Worm (Caenorhabditis elegans) whole organism, dauer: Measurements from ENCODE around the gene far-3.

Source experiments
- unc-62 ChIP-seq: sonication (generic microtip); optimal IDR thresholded peaks from 2 replicates; lab custom pipeline; 2017; ENCODE audit warnings: missing biosample characterization, missing genetic modification reagents, missing genetic modification characterization

Gene far-3

DNA sequence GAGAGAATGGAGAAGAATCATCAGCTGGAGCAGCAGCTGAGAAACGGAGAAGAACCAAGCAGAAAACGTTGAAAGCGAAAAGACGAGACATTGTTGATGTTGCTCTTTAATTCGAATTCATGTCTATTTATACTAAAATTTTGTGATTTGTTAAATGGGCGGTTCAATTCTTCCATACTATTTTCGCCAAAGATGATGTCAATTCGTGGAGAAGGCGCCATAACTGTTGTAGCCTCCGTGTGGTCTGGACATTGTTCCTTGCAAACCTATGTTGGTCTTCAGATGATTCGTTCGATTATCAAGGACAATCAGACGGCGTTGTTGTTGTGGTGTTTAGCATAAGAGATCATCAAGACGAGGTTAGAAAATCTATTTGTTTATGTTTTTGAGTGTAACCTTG lies at the start of gene far-3:
far-3 (minus strand) TSS at position 101 of the 400 bp plus-strand sequence.
- TF ChIP-seq unc-62 (GFP tag; lab: Kevin White, UChicago): no peak

- TF ChIP-seq unc-62 (GFP tag; lab: Kevin White, UChicago): no peak
Observed at ce11 chrV:13046125-13047123, 49.1 kb upstream of the far-3 start.

ce11 chrV:13045017-13045416 lies 47.7 kb upstream of the far-3 start:
- TF ChIP-seq unc-62 (GFP tag; lab: Kevin White, UChicago): no peak

DNA sequence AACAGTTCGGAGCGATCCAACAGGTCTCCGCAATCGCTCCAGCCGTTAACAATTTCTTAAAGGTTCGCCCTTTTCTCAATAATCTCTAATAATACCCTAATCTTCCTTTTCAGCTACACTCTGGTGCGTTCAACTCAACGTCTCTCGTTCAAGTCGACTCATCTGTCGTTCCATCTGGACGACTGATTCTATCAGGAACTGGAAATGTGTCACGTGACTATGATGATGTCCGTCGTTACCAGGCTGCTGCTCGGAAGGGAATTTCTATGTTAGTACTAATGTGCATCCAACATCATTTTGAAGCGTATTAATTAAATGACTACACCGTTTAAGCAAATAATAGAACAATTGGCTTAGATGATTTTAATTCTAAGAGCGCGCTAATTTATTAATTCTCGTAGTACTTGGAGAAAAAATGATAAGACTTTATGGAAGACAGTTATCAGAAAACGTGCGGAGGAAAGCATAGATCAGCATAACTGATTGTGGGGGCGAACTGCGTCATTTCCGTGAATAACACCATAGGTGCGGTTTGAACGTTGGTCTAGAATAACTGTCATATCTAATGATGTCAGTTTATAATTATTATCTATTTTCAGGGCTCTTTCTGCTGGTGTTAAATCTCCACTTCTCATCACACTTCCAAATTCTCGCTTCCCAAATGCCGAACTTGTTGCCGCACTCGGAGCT lies 46.7 kb upstream of the far-3 start:
- TF ChIP-seq unc-62 (GFP tag; lab: Kevin White, UChicago): no peak

- TF ChIP-seq unc-62 (GFP tag; lab: Kevin White, UChicago): no peak
Observed at ce11 chrV:13043195-13043762, 46.0 kb upstream of the far-3 start, which contains the start of gene lap-2. TSS of gene lap-2 (plus strand) at chrV:13043712.

DNA sequence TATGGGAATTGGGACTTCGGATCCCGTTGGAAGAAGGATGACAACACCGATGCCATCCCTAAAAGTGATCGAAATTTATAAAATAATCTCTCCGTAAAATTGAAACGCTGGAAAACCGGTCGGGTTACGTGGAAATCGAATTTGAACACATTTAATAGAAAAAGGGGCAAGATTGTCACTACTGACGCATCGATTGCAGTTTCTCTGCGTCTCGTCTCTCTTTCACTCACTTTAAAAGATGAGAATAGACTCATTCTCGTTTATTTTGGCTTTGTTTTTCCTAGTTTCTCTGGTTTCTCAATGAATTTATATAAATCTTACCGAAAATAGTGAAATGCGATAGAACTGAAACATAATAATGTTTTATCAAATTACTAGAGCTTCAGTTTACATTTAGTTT lies 44.3 kb upstream of the far-3 start, which contains the start of gene scyl-1:
scyl-1 (minus strand) TSS at position 56 of the 400 bp plus-strand sequence.
- no peak for TF ChIP-seq unc-62 (GFP tag; lab: Kevin White, UChicago)

- no peak for TF ChIP-seq unc-62 (GFP tag; lab: Kevin White, UChicago)
Observed at ce11 chrV:13036466-13036865, 39.1 kb upstream of the far-3 start, which contains the start of gene W07G4.2. TSS of gene W07G4.2 (minus strand) at chrV:13036566.

- no peak for TF ChIP-seq unc-62 (GFP tag; lab: Kevin White, UChicago)
Observed at ce11 chrV:13034604-13035003, 37.3 kb upstream of the far-3 start, which contains the start of gene W07G4.7. TSS of gene W07G4.7 (minus strand) at chrV:13034704.

DNA sequence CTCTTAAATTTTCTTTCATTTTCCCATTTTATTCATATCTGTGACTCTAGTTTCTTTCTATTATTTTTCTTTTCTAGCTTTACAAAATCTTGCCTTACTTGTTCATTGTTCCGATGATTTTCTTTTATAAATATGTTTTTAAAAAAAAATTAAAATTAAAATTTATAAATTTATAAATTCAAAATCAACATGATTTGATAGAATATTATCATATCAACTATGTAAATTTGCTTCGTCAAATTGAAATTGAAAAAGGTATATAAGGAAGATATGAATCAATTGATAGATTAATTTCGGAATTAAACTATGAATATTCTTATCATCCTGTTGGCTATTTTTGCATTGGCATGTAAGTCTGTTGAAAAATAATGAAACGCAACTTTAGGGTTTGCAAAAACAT lies 35.9 kb upstream of the far-3 start, which contains the start of gene W07G4.1:
W07G4.1 (plus strand) TSS at position 301 of the 400 bp plus-strand sequence.
- TF ChIP-seq unc-62 (GFP tag; lab: Kevin White, UChicago): no peak

- no peak for TF ChIP-seq unc-62 (GFP tag; lab: Kevin White, UChicago)
Observed at ce11 chrV:13028871-13029270, 31.5 kb upstream of the far-3 start.

DNA sequence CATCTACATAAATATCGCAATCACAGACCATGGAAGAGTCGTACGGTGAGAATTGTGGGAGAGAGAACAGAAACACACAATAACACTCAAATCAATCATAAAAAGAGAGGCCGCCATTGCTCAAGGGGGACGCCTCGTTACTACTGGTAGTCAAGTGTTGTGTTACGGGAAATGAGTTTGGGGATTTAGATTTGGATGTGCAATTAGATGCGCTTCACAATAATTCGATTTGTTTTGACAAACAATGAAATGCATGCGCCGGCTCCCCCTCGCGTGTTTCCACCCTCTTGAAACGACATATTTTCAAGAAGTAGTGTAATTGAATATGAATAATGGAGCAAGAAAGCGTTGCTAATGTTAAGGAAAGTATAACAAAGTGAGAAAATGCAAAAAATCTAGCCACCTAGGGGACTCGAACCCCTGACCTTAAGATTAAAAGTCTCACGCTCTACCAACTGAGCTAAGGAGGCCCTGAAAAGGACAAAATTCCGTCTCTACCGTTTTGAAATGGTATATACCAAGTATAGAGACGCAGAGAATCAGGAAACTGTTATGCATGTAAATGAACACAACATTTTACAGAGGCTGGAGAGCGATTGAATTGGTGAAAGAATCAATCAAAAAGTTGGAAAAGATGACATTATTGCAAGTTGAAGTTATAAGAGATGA lies 29.4 kb upstream of the far-3 start:
- no peak for TF ChIP-seq unc-62 (GFP tag; lab: Kevin White, UChicago)

- TF ChIP-seq unc-62 (GFP tag; lab: Kevin White, UChicago): no peak
Observed at ce11 chrV:13025283-13025682, 28.0 kb upstream of the far-3 start.

- no peak for TF ChIP-seq unc-62 (GFP tag; lab: Kevin White, UChicago)
Observed at ce11 chrV:13024499-13024898, 27.2 kb upstream of the far-3 start.

- TF ChIP-seq unc-62 (GFP tag; lab: Kevin White, UChicago): no peak
Observed at ce11 chrV:13022265-13022664, 24.9 kb upstream of the far-3 start.

DNA sequence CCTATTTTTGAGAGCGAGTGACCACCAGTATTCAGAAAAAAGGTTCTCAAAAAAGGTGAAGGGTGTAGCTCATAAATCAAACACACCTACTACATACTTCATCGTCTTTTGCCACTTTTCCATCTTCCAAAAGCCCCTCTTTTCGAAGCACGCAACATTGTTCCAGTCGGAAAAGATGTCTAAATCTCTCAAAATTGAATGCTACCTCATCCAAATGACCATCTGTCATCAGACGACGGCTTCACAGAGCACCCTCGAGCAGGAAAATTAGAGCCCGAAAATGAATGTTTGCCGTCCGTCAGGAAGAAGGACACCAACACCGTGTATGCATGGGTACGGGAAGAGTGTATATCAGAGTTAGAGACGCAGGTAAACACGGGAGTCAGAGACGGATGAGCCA lies 24.2 kb upstream of the far-3 start:
- no peak for TF ChIP-seq unc-62 (GFP tag; lab: Kevin White, UChicago)
